Worm (Caenorhabditis elegans) whole organism, L3 larva: ENCODE data around the gene Y6E2A.4.

Experiments used
- R02D3.7 ChIP-seq: fragments of 150-350 bp; optimal IDR thresholded peaks from 2 replicates; lab custom pipeline; 2014; ENCODE audit warnings: missing biosample characterization, missing genetic modification characterization
- ZK546.5 ChIP-seq: sonication (generic microtip); optimal IDR thresholded peaks from 2 replicates; lab custom pipeline; 2017; ENCODE audit warnings: missing biosample characterization, missing genetic modification characterization
- aly-2 ChIP-seq: fragments of 150-350 bp; optimal IDR thresholded peaks from 2 replicates; lab custom pipeline; 2014; ENCODE audit warnings: missing biosample characterization, missing genetic modification characterization
- ama-1 ChIP-seq: fragments of 150-350 bp; optimal IDR thresholded peaks from 2 replicates; lab custom pipeline; 2018
- ceh-16 ChIP-seq: sonication (generic microtip); optimal IDR thresholded peaks from 2 replicates; lab custom pipeline; 2017; ENCODE audit warnings: missing biosample characterization, missing genetic modification characterization
- ceh-28 ChIP-seq: fragments of 150-350 bp; optimal IDR thresholded peaks from 2 replicates; lab custom pipeline; 2014; ENCODE audit warnings: missing biosample characterization, missing genetic modification reagents, missing genetic modification characterization
- ceh-82 ChIP-seq: fragments of 150-350 bp; optimal IDR thresholded peaks from 2 replicates; lab custom pipeline; 2014; ENCODE audit warnings: missing biosample characterization, missing genetic modification characterization
- daf-12 ChIP-seq: fragments of 150-350 bp; optimal IDR thresholded peaks from 2 replicates; lab custom pipeline; 2014; ENCODE audit warnings: missing biosample characterization, missing genetic modification reagents, missing genetic modification characterization
- egl-27 ChIP-seq: sonication (generic microtip); optimal IDR thresholded peaks from 4 replicates; lab custom pipeline; 2017; ENCODE audit warnings: missing biosample characterization, missing genetic modification reagents, missing genetic modification characterization
- egl-5 ChIP-seq: fragments of 150-350 bp; optimal IDR thresholded peaks from 2 replicates; lab custom pipeline; 2017; ENCODE audit warnings: missing biosample characterization, missing genetic modification reagents, missing genetic modification characterization, inconsistent platforms
- elt-1 ChIP-seq: fragments of 150-350 bp; optimal IDR thresholded peaks from 2 replicates; lab custom pipeline; 2014; ENCODE audit warnings: missing biosample characterization, missing genetic modification characterization
- elt-2 ChIP-seq: sonication (generic microtip); optimal IDR thresholded peaks from 2 replicates; lab custom pipeline; 2016; ENCODE audit warnings: missing genetic modification reagents, mild to moderate bottlenecking, missing genetic modification characterization, missing compliant biosample characterization
- elt-3 ChIP-seq, 3 experiments: fragments of 150-350 bp in 1 of 3; sonication (generic microtip) in 2 of 3; optimal IDR thresholded peaks; 2 replicates in 2 of 3; 4 replicates in 1 of 3; lab custom pipeline; 2014 to 2017; ENCODE audit warnings: missing biosample characterization in 3 of 3, missing genetic modification characterization in 3 of 3
- eor-1 ChIP-seq, 2 experiments: fragments of 150-350 bp; optimal IDR thresholded peaks; 2 replicates each; lab custom pipeline; 2014 to 2018; ENCODE audit warnings: missing biosample characterization in 2 of 2, missing genetic modification characterization in 2 of 2
- fkh-10 ChIP-seq: sonication (generic microtip); optimal IDR thresholded peaks from 2 replicates; lab custom pipeline; 2017; ENCODE audit warnings: missing biosample characterization, missing genetic modification reagents, missing genetic modification characterization
- fkh-2 ChIP-seq: fragments of 150-350 bp; optimal IDR thresholded peaks from 2 replicates; lab custom pipeline; 2014; ENCODE audit warnings: missing biosample characterization, missing genetic modification reagents, missing genetic modification characterization
- hmg-11 ChIP-seq: sonication (generic microtip); optimal IDR thresholded peaks from 2 replicates; lab custom pipeline; 2016; ENCODE audit warnings: missing genetic modification characterization, missing compliant biosample characterization
- jun-1 ChIP-seq: fragments of 150-350 bp; optimal IDR thresholded peaks from 2 replicates; lab custom pipeline; 2014; ENCODE audit warnings: missing biosample characterization, missing genetic modification reagents, missing genetic modification characterization
- lin-39 ChIP-seq: fragments of 150-350 bp; optimal IDR thresholded peaks from 2 replicates; lab custom pipeline; 2018; ENCODE audit warnings: missing biosample characterization, missing genetic modification reagents, missing genetic modification characterization
- lsy-12 ChIP-seq: sonication (generic microtip); optimal IDR thresholded peaks from 2 replicates; lab custom pipeline; 2016; ENCODE audit warnings: mild to moderate bottlenecking, missing genetic modification characterization, missing compliant biosample characterization
- mdl-1 ChIP-seq: fragments of 150-350 bp; optimal IDR thresholded peaks from 2 replicates; lab custom pipeline; 2014; ENCODE audit warnings: missing biosample characterization, missing genetic modification characterization
- mml-1 ChIP-seq: fragments of 150-350 bp; sonication (generic microtip); optimal IDR thresholded peaks from 3 replicates; lab custom pipeline; 2014; ENCODE audit warnings: missing biosample characterization, missing genetic modification characterization
- nfya-1 ChIP-seq: sonication (generic microtip); optimal IDR thresholded peaks from 2 replicates; lab custom pipeline; 2017; ENCODE audit warnings: missing genetic modification characterization, mild to moderate bottlenecking, missing compliant biosample characterization, antibody characterized with exemption, moderate library complexity; ENCODE audit not compliant: insufficient read depth
- nhr-11 ChIP-seq: fragments of 150-350 bp; optimal IDR thresholded peaks from 2 replicates; lab custom pipeline; 2014; ENCODE audit warnings: missing biosample characterization, missing genetic modification characterization
- nhr-12 ChIP-seq: fragments of 150-350 bp; optimal IDR thresholded peaks from 2 replicates; lab custom pipeline; 2014; ENCODE audit warnings: missing biosample characterization, missing genetic modification characterization
- nhr-23 ChIP-seq: fragments of 150-350 bp; optimal IDR thresholded peaks from 2 replicates; lab custom pipeline; 2014; ENCODE audit warnings: missing biosample characterization, missing genetic modification reagents, missing genetic modification characterization
- nhr-237 ChIP-seq: fragments of 150-350 bp; optimal IDR thresholded peaks from 2 replicates; lab custom pipeline; 2014; ENCODE audit warnings: missing biosample characterization, missing genetic modification characterization
- nhr-25 ChIP-seq: sonication (generic microtip); optimal IDR thresholded peaks from 2 replicates; lab custom pipeline; 2017; ENCODE audit warnings: missing biosample characterization, missing genetic modification characterization
- nhr-28 ChIP-seq: fragments of 150-350 bp; optimal IDR thresholded peaks from 2 replicates; lab custom pipeline; 2014; ENCODE audit warnings: missing biosample characterization, missing genetic modification characterization
- nhr-43 ChIP-seq: sonication (generic microtip); optimal IDR thresholded peaks from 2 replicates; lab custom pipeline; 2016; ENCODE audit warnings: mild to moderate bottlenecking, missing genetic modification characterization, missing compliant biosample characterization; ENCODE audit not compliant: poor library complexity, severe bottlenecking
- nhr-76 ChIP-seq: fragments of 150-350 bp; sonication (generic microtip); optimal IDR thresholded peaks from 5 replicates; lab custom pipeline; 2014; ENCODE audit warnings: missing biosample characterization, missing genetic modification characterization
- pqm-1 ChIP-seq: fragments of 150-350 bp; optimal IDR thresholded peaks from 2 replicates; lab custom pipeline; 2017; ENCODE audit warnings: missing biosample characterization, missing genetic modification characterization, inconsistent platforms
- sea-2 ChIP-seq: fragments of 150-350 bp; sonication (generic microtip); optimal IDR thresholded peaks from 4 replicates; lab custom pipeline; 2014; ENCODE audit warnings: missing biosample characterization, missing genetic modification reagents, missing genetic modification characterization
- snpc-4 ChIP-seq: fragments of 150-350 bp; optimal IDR thresholded peaks from 2 replicates; lab custom pipeline; 2014; ENCODE audit warnings: missing biosample characterization, missing genetic modification characterization
- tbx-2 ChIP-seq: sonication (generic microtip); optimal IDR thresholded peaks from 2 replicates; lab custom pipeline; 2016; ENCODE audit warnings: mild to moderate bottlenecking, missing genetic modification characterization, missing compliant biosample characterization
- unc-39 ChIP-seq: sonication (generic microtip); optimal IDR thresholded peaks from 4 replicates; lab custom pipeline; 2017; ENCODE audit warnings: missing biosample characterization, missing genetic modification characterization
- unc-62 ChIP-seq: fragments of 150-350 bp; sonication (generic microtip); optimal IDR thresholded peaks from 4 replicates; lab custom pipeline; 2014; ENCODE audit warnings: missing biosample characterization, missing genetic modification reagents, missing genetic modification characterization
- zag-1 ChIP-seq: fragments of 150-350 bp; optimal IDR thresholded peaks from 2 replicates; lab custom pipeline; 2014; ENCODE audit warnings: missing biosample characterization, missing genetic modification characterization
- ztf-11 ChIP-seq: fragments of 150-350 bp; optimal IDR thresholded peaks from 2 replicates; lab custom pipeline; 2014; ENCODE audit warnings: missing biosample characterization, missing genetic modification characterization
- ztf-4 ChIP-seq: fragments of 150-350 bp; optimal IDR thresholded peaks from 2 replicates; lab custom pipeline; 2014; ENCODE audit warnings: missing biosample characterization, missing genetic modification characterization

The Y6E2A.4 gene

ce11 chrV:15730459-15730858 lies 13.9 kb upstream of the Y6E2A.4 start, which contains the start of gene Y6E2A.10:
Gene Y6E2A.10, minus strand, starts transcription at chrV:15730559.
- TF ChIP-seq eor-1 (tag; optimal IDR thresholded peaks at IDR 0.05; lab: Kevin White, UChicago) (no peak), sea-2 (GFP tag; lab: Kevin White, UChicago) (no peak), lsy-12 (tag; lab: Kevin White, UChicago) (no peak), daf-12 (tag; lab: Kevin White, UChicago) (no peak), nfya-1 (no peak), pqm-1 (tag; lab: Kevin White, UChicago) (no peak), nhr-76 (tag; lab: Kevin White, UChicago) (no peak), nhr-28 (tag; lab: Kevin White, UChicago) (no peak), nhr-25 (tag; lab: Kevin White, UChicago) (no peak), nhr-23 (tag; lab: Kevin White, UChicago) (no peak), lin-39 (no peak), elt-2 (tag; lab: Kevin White, UChicago) (no peak), R02D3.7 (tag; lab: Kevin White, UChicago) (no peak), ceh-28 (tag; lab: Kevin White, UChicago) (no peak), egl-27 (tag; lab: Kevin White, UChicago) (no peak), jun-1 (tag; lab: Kevin White, UChicago) (no peak), unc-39 (no peak)

ce11 chrV:15726610-15727009 lies 10.0 kb upstream of the Y6E2A.4 start, which contains the start of the genes irld-57 and sfxn-1.3:
Gene irld-57, minus strand, starts transcription at chrV:15726710.
Gene sfxn-1.3, plus strand, starts transcription at chrV:15726841.
- TF ChIP-seq ceh-16 (tag; lab: Kevin White, UChicago), result no peak
- TF ChIP-seq ztf-4 (tag; lab: Kevin White, UChicago), result no peak

ce11 chrV:15721888-15722287 lies 5.3 kb upstream of the Y6E2A.4 start, which contains the start of gene srh-140:
Gene srh-140, plus strand, starts transcription at chrV:15722188.
- TF ChIP-seq nhr-28 (tag; lab: Kevin White, UChicago), result no peak
- TF ChIP-seq mdl-1, result no peak
- no peak for TF ChIP-seq R02D3.7 (tag; lab: Kevin White, UChicago)
- no peak for TF ChIP-seq zag-1 (tag; lab: Kevin White, UChicago)
- no peak for TF ChIP-seq fkh-10
- TF ChIP-seq pqm-1 (tag; lab: Kevin White, UChicago), result no peak
- TF ChIP-seq nhr-12 (tag; lab: Kevin White, UChicago), result no peak
- TF ChIP-seq mml-1, result no peak
- no peak for TF ChIP-seq snpc-4 (tag; lab: Kevin White, UChicago)
- TF ChIP-seq fkh-2 (tag; lab: Kevin White, UChicago), result no peak

- no peak for TF ChIP-seq ZK546.5 (tag; lab: Kevin White, UChicago)
- TF ChIP-seq zag-1 (tag; lab: Kevin White, UChicago), result no peak
- no peak for TF ChIP-seq nhr-25 (tag; lab: Kevin White, UChicago)
- no peak for TF ChIP-seq nfya-1
- TF ChIP-seq R02D3.7 (tag; lab: Kevin White, UChicago), result no peak
- TF ChIP-seq fkh-2 (tag; lab: Kevin White, UChicago), result no peak
- no peak for TF ChIP-seq elt-1 (tag; lab: Kevin White, UChicago)
- no peak for TF ChIP-seq ceh-82 (tag; lab: Kevin White, UChicago)
- TF ChIP-seq ztf-11 (tag; lab: Kevin White, UChicago), result no peak
- no peak for TF ChIP-seq hmg-11
- no peak for TF ChIP-seq mdl-1
- TF ChIP-seq egl-5 (tag; lab: Kevin White, UChicago), result no peak
- no peak for TF ChIP-seq ama-1 (lab: Kevin White, UChicago)
These were observed 4.9 kb upstream of the Y6E2A.4 start for ce11 chrV:15721431-15721830.

ce11 chrV:15719570-15719969 lies 3.0 kb upstream of the Y6E2A.4 start, which contains the start of gene Y6E2A.7:
Gene Y6E2A.7, plus strand, starts transcription at chrV:15719870.
- no peak for TF ChIP-seq sea-2 (GFP tag; lab: Kevin White, UChicago)
- no peak for TF ChIP-seq nhr-11
- TF ChIP-seq nhr-237 (tag; lab: Kevin White, UChicago), result no peak
- no peak for TF ChIP-seq nfya-1
- no peak for TF ChIP-seq ceh-28 (tag; lab: Kevin White, UChicago)
- no peak for TF ChIP-seq aly-2 (tag; lab: Kevin White, UChicago)
- TF ChIP-seq elt-3 (tag; optimal IDR thresholded peaks at IDR 0.05; lab: Kevin White, UChicago), result no peak
- TF ChIP-seq lsy-12 (tag; lab: Kevin White, UChicago), result no peak
- TF ChIP-seq ztf-11 (tag; lab: Kevin White, UChicago), result no peak
- TF ChIP-seq jun-1 (tag; lab: Kevin White, UChicago), result no peak
- TF ChIP-seq snpc-4 (tag; lab: Kevin White, UChicago), result no peak
- TF ChIP-seq unc-39, result no peak
- TF ChIP-seq nhr-43 (tag; lab: Kevin White, UChicago), result no peak
- TF ChIP-seq nhr-28 (tag; lab: Kevin White, UChicago), result no peak
- no peak for TF ChIP-seq mdl-1
- no peak for TF ChIP-seq tbx-2 (tag; lab: Kevin White, UChicago)
- no peak for TF ChIP-seq daf-12 (tag; lab: Kevin White, UChicago)
- no peak for TF ChIP-seq unc-62 (GFP tag; lab: Kevin White, UChicago)
- TF ChIP-seq eor-1 (tag; optimal IDR thresholded peaks at IDR 0.05; lab: Kevin White, UChicago), result no peak
